Fruit fly (Drosophila melanogaster) whole organism, wandering third instar larva: ENCODE measurements around the gene CG34375.

ENCODE experiments used
- Abd-B ChIP-seq: fragments of >200 bp; optimal IDR thresholded peaks from 2 replicates; lab custom pipeline; 2017; ENCODE audit warnings: missing biosample characterization, missing genetic modification characterization
- CG32264 ChIP-seq: fragments of 200-800 bp; sonication (Bioruptor generic); optimal IDR thresholded peaks from 2 replicates; lab custom pipeline; 2016; ENCODE audit warnings: missing biosample characterization, missing genetic modification characterization
- CG9705 ChIP-seq: fragments of 200-800 bp; sonication (Bioruptor generic); optimal IDR thresholded peaks from 2 replicates; lab custom pipeline; 2018; ENCODE audit warnings: missing biosample characterization, mild to moderate bottlenecking, missing genetic modification characterization
- CrebA ChIP-seq: fragments of 200-800 bp; sonication (Bioruptor generic); optimal IDR thresholded peaks from 2 replicates; lab custom pipeline; 2016; ENCODE audit warnings: missing biosample characterization, mild to moderate bottlenecking, missing genetic modification characterization, borderline replicate concordance
- Dfd ChIP-seq: fragments of >200 bp; optimal IDR thresholded peaks from 2 replicates; lab custom pipeline; 2017; ENCODE audit warnings: missing biosample characterization, missing genetic modification characterization
- GATAd ChIP-seq: sonication (Bioruptor generic); optimal IDR thresholded peaks from 2 replicates; lab custom pipeline; 2016; ENCODE audit warnings: missing biosample characterization, missing genetic modification characterization
- HLH106 ChIP-seq: fragments of 200-800 bp; optimal IDR thresholded peaks from 3 replicates; lab custom pipeline; 2019; ENCODE audit warnings: missing biosample characterization, mild to moderate bottlenecking, missing genetic modification characterization, moderate library complexity
- Hnf4 ChIP-seq: fragments of 200-800 bp; sonication (Bioruptor generic); optimal IDR thresholded peaks from 2 replicates; lab custom pipeline; 2016; ENCODE audit warnings: missing biosample characterization, mild to moderate bottlenecking, missing genetic modification characterization
- Hr83 ChIP-seq: fragments of 200-300 bp; sonication (Bioruptor generic); optimal IDR thresholded peaks from 2 replicates; lab custom pipeline; 2016; ENCODE audit warnings: missing biosample characterization, mild to moderate bottlenecking, missing genetic modification characterization, moderate library complexity; ENCODE audit not compliant: poor library complexity, severe bottlenecking
- Jra ChIP-seq: sonication (Bioruptor generic); optimal IDR thresholded peaks from 2 replicates; lab custom pipeline; 2016; ENCODE audit warnings: missing biosample characterization, missing genetic modification characterization
- Mio ChIP-seq: sonication (Bioruptor generic); optimal IDR thresholded peaks from 2 replicates; lab custom pipeline; 2016; ENCODE audit warnings: missing biosample characterization, missing genetic modification characterization
- Myc ChIP-seq: fragments of >200 bp; optimal IDR thresholded peaks from 2 replicates; lab custom pipeline; 2017
- N ChIP-seq: fragments of >200 bp; optimal IDR thresholded peaks from 2 replicates; lab custom pipeline; 2018; ENCODE audit warnings: missing biosample characterization, missing external identifiers, missing genetic modification characterization
- OdsH ChIP-seq: fragments of 200-800 bp; sonication (Bioruptor generic); optimal IDR thresholded peaks from 2 replicates; lab custom pipeline; 2016; ENCODE audit warnings: missing biosample characterization, mild to moderate bottlenecking, missing genetic modification characterization
- Rel ChIP-seq, 2 experiments: fragments of 200-800 bp; sonication (Bioruptor generic) in 1 of 2; optimal IDR thresholded peaks; 2 replicates in 1 of 2; 3 replicates in 1 of 2; lab custom pipeline; 2016 to 2019; ENCODE audit warnings: mild to moderate bottlenecking in 2 of 2, missing biosample characterization in 2 of 2, missing genetic modification characterization in 2 of 2, moderate library complexity in 1 of 2
- Sp1 ChIP-seq: fragments of 200-800 bp; sonication (Bioruptor generic); optimal IDR thresholded peaks from 3 replicates; lab custom pipeline; 2019; ENCODE audit warnings: missing biosample characterization, mild to moderate bottlenecking, missing genetic modification characterization, moderate library complexity
- Vsx2 ChIP-seq: fragments of 200-300, 225-300 bp; sonication (Bioruptor generic); optimal IDR thresholded peaks from 2 replicates; lab custom pipeline; 2018; ENCODE audit warnings: missing biosample characterization, missing genetic modification characterization; ENCODE audit not compliant: partially characterized antibody
- br ChIP-seq: fragments of 200-800 bp; sonication (Bioruptor generic); optimal IDR thresholded peaks from 2 replicates; lab custom pipeline; 2016; ENCODE audit warnings: missing biosample characterization, missing genetic modification characterization
- brk ChIP-seq: fragments of 200-800 bp; sonication (Bioruptor generic); optimal IDR thresholded peaks from 2 replicates; lab custom pipeline; 2016; ENCODE audit warnings: missing biosample characterization, mild to moderate bottlenecking, missing genetic modification characterization
- dl ChIP-seq, 2 experiments: fragments of 175-275, 200-275 bp in 1 of 2; fragments of 200-275 bp in 1 of 2; sonication (Bioruptor generic); optimal IDR thresholded peaks; lab custom pipeline; 2018; ENCODE audit warnings: mild to moderate bottlenecking in 2 of 2, missing biosample characterization in 2 of 2, missing genetic modification characterization in 2 of 2, moderate library complexity in 2 of 2; ENCODE audit not compliant: partially characterized antibody in 2 of 2, insufficient read depth in 1 of 2
- dmrt93B ChIP-seq: fragments of 200-800 bp; sonication (Bioruptor generic); optimal IDR thresholded peaks from 2 replicates; lab custom pipeline; 2018; ENCODE audit warnings: missing biosample characterization, mild to moderate bottlenecking, missing genetic modification characterization
- dsf ChIP-seq: sonication (Bioruptor generic); optimal IDR thresholded peaks from 2 replicates; lab custom pipeline; 2016; ENCODE audit warnings: missing biosample characterization, missing genetic modification characterization, borderline replicate concordance
- ey ChIP-seq: fragments of 200-800 bp; sonication (Bioruptor generic); optimal IDR thresholded peaks from 2 replicates; lab custom pipeline; 2016; ENCODE audit warnings: missing biosample characterization, missing genetic modification characterization
- foxo ChIP-seq, 2 experiments: fragments of 200-800 bp; sonication (Bioruptor generic); optimal IDR thresholded peaks; 2 replicates in 1 of 2; 3 replicates in 1 of 2; lab custom pipeline; 2016 to 2017; ENCODE audit warnings: missing biosample characterization in 2 of 2, missing genetic modification characterization in 2 of 2
- fru ChIP-seq: fragments of 200-800 bp; sonication (Bioruptor generic); optimal IDR thresholded peaks from 3 replicates; lab custom pipeline; 2016; ENCODE audit warnings: missing biosample characterization, mild to moderate bottlenecking, missing genetic modification characterization
- h ChIP-seq: fragments of 200-800 bp; sonication (Bioruptor generic); optimal IDR thresholded peaks from 3 replicates; lab custom pipeline; 2016; ENCODE audit warnings: missing biosample characterization, mild to moderate bottlenecking, missing genetic modification characterization
- jim ChIP-seq: fragments of 175-275, 200-325 bp; sonication (Bioruptor generic); optimal IDR thresholded peaks from 2 replicates; lab custom pipeline; 2016; ENCODE audit warnings: missing biosample characterization, mild to moderate bottlenecking, missing genetic modification characterization
- lola ChIP-seq: fragments of >200 bp; optimal IDR thresholded peaks from 2 replicates; lab custom pipeline; 2017; ENCODE audit warnings: missing biosample characterization, missing genetic modification characterization
- pan ChIP-seq: fragments of >200 bp; optimal IDR thresholded peaks from 2 replicates; lab custom pipeline; 2017
- psq ChIP-seq: fragments of 200-800 bp; sonication (Bioruptor generic); optimal IDR thresholded peaks from 3 replicates; lab custom pipeline; 2017; ENCODE audit warnings: missing biosample characterization, mild to moderate bottlenecking, missing genetic modification characterization, moderate library complexity
- rgr ChIP-seq: fragments of 200-800 bp; sonication (Bioruptor generic); optimal IDR thresholded peaks from 3 replicates; lab custom pipeline; 2016; ENCODE audit warnings: missing biosample characterization, mild to moderate bottlenecking, missing genetic modification characterization
- sage ChIP-seq: fragments of 200-800 bp; sonication (Bioruptor generic); optimal IDR thresholded peaks from 2 replicates; lab custom pipeline; 2016; ENCODE audit warnings: missing biosample characterization, mild to moderate bottlenecking, missing genetic modification characterization
- sv ChIP-seq: fragments of 200-800 bp; sonication (Bioruptor generic); optimal IDR thresholded peaks from 3 replicates; lab custom pipeline; 2016; ENCODE audit warnings: missing biosample characterization, missing genetic modification characterization
- tai ChIP-seq: sonication (Bioruptor generic); optimal IDR thresholded peaks from 2 replicates; lab custom pipeline; 2016; ENCODE audit warnings: missing biosample characterization, missing genetic modification characterization
- usp ChIP-seq: fragments of >200 bp; optimal IDR thresholded peaks from 2 replicates; lab custom pipeline; 2017; ENCODE audit warnings: missing biosample characterization, missing genetic modification characterization
- woc ChIP-seq: sonication (Bioruptor generic); optimal IDR thresholded peaks from 2 replicates; lab custom pipeline; 2016; ENCODE audit warnings: missing biosample characterization, mild to moderate bottlenecking, missing genetic modification characterization

The CG34375 gene

dm6 chr3R:23053936-23054335 is 43.6 kb upstream of the CG34375 start, which contains the start of gene p53:
Gene p53 (minus strand): TSS chr3R:23054082.
- TF ChIP-seq br (GFP tag; lab: Kevin White, UChicago) (peak; percentile 47), CG9705 (peak; percentile 63), Sp1 (GFP tag; lab: Kevin White, UChicago) (peak; percentile 53), dsf (GFP tag; lab: Kevin White, UChicago) (no peak), psq (GFP tag; lab: Kevin White, UChicago) (no peak), OdsH (peak; percentile 51), CG32264 (GFP tag; lab: Kevin White, UChicago) (peak; percentile 41), rgr (GFP tag; lab: Kevin White, UChicago) (peak; percentile 68), fru (GFP tag; lab: Kevin White, UChicago) (peak; percentile 20), Rel (GFP tag; optimal IDR thresholded peaks at IDR 0.05; lab: Kevin White, UChicago) (no peak), Rel (tag; optimal IDR thresholded peaks at IDR 0.05; lab: Kevin White, UChicago) (no peak), dmrt93B (GFP tag; lab: Kevin White, UChicago) (peak; percentile 69), h (GFP tag; lab: Kevin White, UChicago) (peak; percentile 55), foxo (GFP tag; optimal IDR thresholded peaks at IDR 0.05; lab: Kevin White, UChicago) (peak in 1 of 2 experiments; percentile 39), Hr83 (peak; percentile 62), Myc (lab: Kevin White, UChicago) (no peak), HLH106 (tag; lab: Kevin White, UChicago) (peak; percentile 60), sv (GFP tag; lab: Kevin White, UChicago) (peak; percentile 64)

- TF ChIP-seq GATAd (GFP tag; lab: Kevin White, UChicago) (no peak), Hr83 (no peak), OdsH (no peak), Jra (GFP tag; lab: Kevin White, UChicago) (no peak), Dfd (GFP tag; lab: Kevin White, UChicago) (no peak), brk (GFP tag; lab: Kevin White, UChicago) (no peak), fru (GFP tag; lab: Kevin White, UChicago) (no peak), woc (GFP tag; lab: Kevin White, UChicago) (no peak), dsf (GFP tag; lab: Kevin White, UChicago) (no peak), sv (GFP tag; lab: Kevin White, UChicago) (no peak), usp (no peak), Vsx2 (no peak), psq (GFP tag; lab: Kevin White, UChicago) (no peak), lola (GFP tag; lab: Kevin White, UChicago) (no peak), sage (GFP tag; lab: Kevin White, UChicago) (no peak)
These were observed 42.9 kb upstream of the CG34375 start for dm6 chr3R:23053135-23053730.

DNA sequence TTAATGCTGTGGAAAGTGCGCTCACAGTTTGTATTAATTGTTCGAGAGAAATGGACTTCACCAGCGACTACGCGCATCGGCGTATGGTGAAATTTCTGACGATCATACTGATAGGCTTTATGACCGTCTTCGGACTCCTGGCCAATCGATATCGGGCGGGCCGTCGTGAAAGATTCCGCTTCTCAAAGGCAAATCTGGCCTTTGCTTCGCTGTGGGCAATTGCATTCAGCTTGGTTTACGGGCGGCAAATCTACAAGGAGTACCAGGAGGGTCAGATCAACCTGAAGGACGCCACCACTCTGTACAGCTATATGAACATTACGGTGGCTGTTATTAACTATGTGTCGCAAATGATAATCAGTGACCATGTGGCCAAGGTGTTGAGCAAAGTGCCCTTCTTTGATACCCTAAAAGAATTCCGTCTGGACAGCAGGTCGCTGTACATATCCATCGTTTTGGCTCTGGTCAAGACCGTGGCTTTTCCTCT is 41.3 kb upstream of the CG34375 start, which contains the start of gene Gr94a:
Gene Gr94a (plus strand): TSS at position 51 of the 487 bp plus-strand sequence.
- TF ChIP-seq rgr (GFP tag; lab: Kevin White, UChicago): no peak
- no peak for TF ChIP-seq Dfd (GFP tag; lab: Kevin White, UChicago)
- TF ChIP-seq jim (GFP tag; lab: Kevin White, UChicago): no peak
- TF ChIP-seq br (GFP tag; lab: Kevin White, UChicago): no peak
- TF ChIP-seq fru (GFP tag; lab: Kevin White, UChicago): no peak
- no peak for TF ChIP-seq Jra (GFP tag; lab: Kevin White, UChicago)
- TF ChIP-seq h (GFP tag; lab: Kevin White, UChicago): no peak
- TF ChIP-seq HLH106 (tag; lab: Kevin White, UChicago): no peak
- no peak for TF ChIP-seq CG9705
- TF ChIP-seq tai (GFP tag; lab: Kevin White, UChicago): no peak
- no peak for TF ChIP-seq Myc (lab: Kevin White, UChicago)

dm6 chr3R:23048690-23049118 is 38.3 kb upstream of the CG34375 start:
- TF ChIP-seq dmrt93B (GFP tag; lab: Kevin White, UChicago) (peak; percentile 80), CG9705 (peak; percentile 72), Abd-B (GFP tag; lab: Kevin White, UChicago) (no peak), Jra (GFP tag; lab: Kevin White, UChicago) (peak; percentile 62), brk (GFP tag; lab: Kevin White, UChicago) (no peak), lola (GFP tag; lab: Kevin White, UChicago) (no peak), sage (GFP tag; lab: Kevin White, UChicago) (peak; percentile 63), fru (GFP tag; lab: Kevin White, UChicago) (peak; percentile 84), Hnf4 (GFP tag; lab: Kevin White, UChicago) (peak; percentile 54), usp (no peak), Sp1 (GFP tag; lab: Kevin White, UChicago) (peak; percentile 90), tai (GFP tag; lab: Kevin White, UChicago) (peak; percentile 72), psq (GFP tag; lab: Kevin White, UChicago) (peak; percentile 71), Myc (lab: Kevin White, UChicago) (no peak), CrebA (GFP tag; lab: Kevin White, UChicago) (no peak), sv (GFP tag; lab: Kevin White, UChicago) (peak; percentile 26), Mio (GFP tag; lab: Kevin White, UChicago) (no peak), dl (GFP tag; optimal IDR thresholded peaks at IDR 0.05; lab: Kevin White, UChicago; ENCODE audit: insufficient read depth in 1 of 2, partially characterized antibody in 2 of 2) (no peak), HLH106 (tag; lab: Kevin White, UChicago) (peak; percentile 89), foxo (GFP tag; optimal IDR thresholded peaks at IDR 0.05; lab: Kevin White, UChicago) (peak in 1 of 2 experiments; percentile 84), h (GFP tag; lab: Kevin White, UChicago) (peak; percentile 84), Rel (GFP tag; optimal IDR thresholded peaks at IDR 0.05; lab: Kevin White, UChicago) (no peak), Rel (tag; optimal IDR thresholded peaks at IDR 0.05; lab: Kevin White, UChicago) (peak; percentile 39), N (GFP tag; lab: Kevin White, UChicago) (no peak), pan (lab: Kevin White, UChicago) (no peak), Hr83 (no peak), woc (GFP tag; lab: Kevin White, UChicago) (peak; percentile 85), br (GFP tag; lab: Kevin White, UChicago) (peak; percentile 72), Dfd (GFP tag; lab: Kevin White, UChicago) (no peak), ey (GFP tag; lab: Kevin White, UChicago) (peak; percentile 79), jim (GFP tag; lab: Kevin White, UChicago) (no peak)
